Worm (Caenorhabditis elegans) whole organism, L2 larva: ENCODE results near the gene rpoa-1.

Experiments
- C34F6.9 ChIP-seq: fragments of 150-350 bp; optimal IDR thresholded peaks from 2 replicates; lab custom pipeline; 2014; ENCODE audit warnings: missing biosample characterization, missing genetic modification characterization
- R02D3.7 ChIP-seq: fragments of 150-350 bp; optimal IDR thresholded peaks from 2 replicates; lab custom pipeline; 2014; ENCODE audit warnings: missing biosample characterization, missing genetic modification characterization
- Y55F3AM.14 ChIP-seq: fragments of 200-800 bp; sonication (Bioruptor generic); optimal IDR thresholded peaks from 2 replicates; lab custom pipeline; 2018; ENCODE audit warnings: mild to moderate bottlenecking, missing genetic modification characterization, missing compliant biosample characterization
- ZK546.5 ChIP-seq: sonication (generic microtip); optimal IDR thresholded peaks from 2 replicates; lab custom pipeline; 2017; ENCODE audit warnings: missing biosample characterization, missing genetic modification characterization
- alr-1 ChIP-seq: fragments of 150-350 bp; optimal IDR thresholded peaks from 2 replicates; lab custom pipeline; 2014; ENCODE audit warnings: missing biosample characterization, missing genetic modification characterization
- aly-2 ChIP-seq: fragments of 150-350 bp; optimal IDR thresholded peaks from 2 replicates; lab custom pipeline; 2014; ENCODE audit warnings: missing biosample characterization, missing genetic modification characterization
- ama-1 ChIP-seq: fragments of 150-350 bp; optimal IDR thresholded peaks from 2 replicates; lab custom pipeline; 2018; ENCODE audit warnings: inconsistent platforms
- blmp-1 ChIP-seq: sonication (generic microtip); optimal IDR thresholded peaks from 2 replicates; lab custom pipeline; 2017; ENCODE audit warnings: missing genetic modification characterization, mild to moderate bottlenecking, missing compliant biosample characterization, antibody characterized with exemption, moderate library complexity; ENCODE audit not compliant: insufficient read depth
- crh-2 ChIP-seq: sonication (generic microtip); optimal IDR thresholded peaks from 2 replicates; lab custom pipeline; 2017; ENCODE audit warnings: missing biosample characterization, missing genetic modification characterization
- dmd-4 ChIP-seq: sonication (generic microtip); optimal IDR thresholded peaks from 2 replicates; lab custom pipeline; 2017; ENCODE audit warnings: missing biosample characterization, missing genetic modification characterization
- elt-1 ChIP-seq: fragments of 150-350 bp; optimal IDR thresholded peaks from 2 replicates; lab custom pipeline; 2014; ENCODE audit warnings: missing biosample characterization, missing genetic modification characterization
- elt-3 ChIP-seq: sonication (generic microtip); optimal IDR thresholded peaks from 2 replicates; lab custom pipeline; 2017; ENCODE audit warnings: missing biosample characterization, missing genetic modification characterization
- fos-1 ChIP-seq: fragments of 150-350 bp; optimal IDR thresholded peaks from 2 replicates; lab custom pipeline; 2014; ENCODE audit warnings: missing biosample characterization, missing genetic modification characterization
- gmeb-1 ChIP-seq: fragments of 150-350 bp; optimal IDR thresholded peaks from 2 replicates; lab custom pipeline; 2014; ENCODE audit warnings: missing biosample characterization, missing genetic modification characterization
- lin-39 ChIP-seq: fragments of 150-350 bp; optimal IDR thresholded peaks from 2 replicates; lab custom pipeline; 2014; ENCODE audit warnings: missing biosample characterization, missing genetic modification reagents, missing genetic modification characterization
- lsy-2 ChIP-seq, 2 experiments: fragments of 150-350 bp in 1 of 2; sonication (generic microtip) in 1 of 2; optimal IDR thresholded peaks; 2 replicates each; lab custom pipeline; 2014 to 2017; ENCODE audit warnings: missing biosample characterization in 2 of 2, missing genetic modification characterization in 2 of 2
- mbf-1 ChIP-seq: sonication (generic microtip); optimal IDR thresholded peaks from 2 replicates; lab custom pipeline; 2017; ENCODE audit warnings: missing biosample characterization, missing genetic modification characterization
- mdl-1 ChIP-seq, 2 experiments: fragments of 150-350 bp in 1 of 2; sonication (generic microtip) in 1 of 2; optimal IDR thresholded peaks; 2 replicates each; lab custom pipeline; 2017; ENCODE audit warnings: missing biosample characterization in 2 of 2, missing genetic modification characterization in 2 of 2
- nhr-10 ChIP-seq: sonication (generic microtip); optimal IDR thresholded peaks from 2 replicates; lab custom pipeline; 2017; ENCODE audit warnings: missing biosample characterization, missing genetic modification characterization
- nhr-11 ChIP-seq: fragments of 150-350 bp; optimal IDR thresholded peaks from 2 replicates; lab custom pipeline; 2014; ENCODE audit warnings: missing biosample characterization, missing genetic modification characterization
- nhr-129 ChIP-seq: fragments of 150-350 bp; optimal IDR thresholded peaks from 2 replicates; lab custom pipeline; 2014; ENCODE audit warnings: missing biosample characterization, missing genetic modification characterization
- nhr-21 ChIP-seq: fragments of 150-350 bp; optimal IDR thresholded peaks from 2 replicates; lab custom pipeline; 2014; ENCODE audit warnings: missing biosample characterization, missing genetic modification characterization
- nhr-23 ChIP-seq: fragments of 150-350 bp; optimal IDR thresholded peaks from 2 replicates; lab custom pipeline; 2014; ENCODE audit warnings: missing biosample characterization, missing genetic modification reagents, missing genetic modification characterization
- nhr-237 ChIP-seq: fragments of 150-350 bp; optimal IDR thresholded peaks from 2 replicates; lab custom pipeline; 2014; ENCODE audit warnings: missing biosample characterization, missing genetic modification characterization
- nhr-25 ChIP-seq: fragments of 150-350 bp; sonication (generic microtip); optimal IDR thresholded peaks from 3 replicates; lab custom pipeline; 2014; ENCODE audit warnings: missing biosample characterization, missing genetic modification characterization
- peb-1 ChIP-seq: fragments of 150-350 bp; optimal IDR thresholded peaks from 2 replicates; lab custom pipeline; 2014; ENCODE audit warnings: missing biosample characterization, missing genetic modification characterization
- sem-4 ChIP-seq: fragments of 150-350 bp; optimal IDR thresholded peaks from 2 replicates; lab custom pipeline; 2014; ENCODE audit warnings: missing biosample characterization, missing genetic modification reagents, missing genetic modification characterization
- skn-1 ChIP-seq: sonication (generic microtip); optimal IDR thresholded peaks from 2 replicates; lab custom pipeline; 2017; ENCODE audit warnings: missing biosample characterization, missing genetic modification characterization
- sma-3 ChIP-seq: sonication (generic microtip); optimal IDR thresholded peaks from 2 replicates; lab custom pipeline; 2016; ENCODE audit warnings: missing genetic modification reagents, missing genetic modification characterization, missing compliant biosample characterization
- snpc-4 ChIP-seq: fragments of 150-350 bp; optimal IDR thresholded peaks from 2 replicates; lab custom pipeline; 2014; ENCODE audit warnings: missing biosample characterization, missing genetic modification characterization
- unc-39 ChIP-seq: fragments of 150-350 bp; optimal IDR thresholded peaks from 2 replicates; lab custom pipeline; 2014; ENCODE audit warnings: missing biosample characterization, missing genetic modification characterization
- unc-55 ChIP-seq: fragments of 150-350 bp; sonication (generic microtip); optimal IDR thresholded peaks from 3 replicates; lab custom pipeline; 2014; ENCODE audit warnings: missing biosample characterization, missing genetic modification reagents, missing genetic modification characterization
- unc-62 ChIP-seq: fragments of 150-350 bp; optimal IDR thresholded peaks from 2 replicates; lab custom pipeline; 2014; ENCODE audit warnings: missing biosample characterization, missing genetic modification reagents, missing genetic modification characterization
- ztf-11 ChIP-seq: sonication (generic microtip); optimal IDR thresholded peaks from 2 replicates; lab custom pipeline; 2017; ENCODE audit warnings: missing biosample characterization, missing genetic modification characterization
- ztf-4 ChIP-seq: fragments of 150-350 bp; optimal IDR thresholded peaks from 2 replicates; lab custom pipeline; 2014; ENCODE audit warnings: missing biosample characterization, missing genetic modification characterization

The rpoa-1 gene

ce11 chrII:13721218-13721617 is 26.6 kb upstream of the rpoa-1 start, which contains the start of gene sre-46:
sre-46 (minus strand) TSS chrII:13721318.
- TF ChIP-seq skn-1 (tag; lab: Kevin White, UChicago) = no peak
- no peak for TF ChIP-seq lin-39
- no peak for TF ChIP-seq ZK546.5 (tag; lab: Kevin White, UChicago)
- no peak for TF ChIP-seq ama-1 (lab: Kevin White, UChicago)
- no peak for TF ChIP-seq snpc-4 (tag; lab: Kevin White, UChicago)
- no peak for TF ChIP-seq dmd-4 (tag; lab: Kevin White, UChicago)

ce11 chrII:13720650-13721049 is 26.1 kb upstream of the rpoa-1 start:
- no peak for TF ChIP-seq Y55F3AM.14 (GFP tag; lab: Kevin White, UChicago)
- no peak for TF ChIP-seq sma-3

DNA sequence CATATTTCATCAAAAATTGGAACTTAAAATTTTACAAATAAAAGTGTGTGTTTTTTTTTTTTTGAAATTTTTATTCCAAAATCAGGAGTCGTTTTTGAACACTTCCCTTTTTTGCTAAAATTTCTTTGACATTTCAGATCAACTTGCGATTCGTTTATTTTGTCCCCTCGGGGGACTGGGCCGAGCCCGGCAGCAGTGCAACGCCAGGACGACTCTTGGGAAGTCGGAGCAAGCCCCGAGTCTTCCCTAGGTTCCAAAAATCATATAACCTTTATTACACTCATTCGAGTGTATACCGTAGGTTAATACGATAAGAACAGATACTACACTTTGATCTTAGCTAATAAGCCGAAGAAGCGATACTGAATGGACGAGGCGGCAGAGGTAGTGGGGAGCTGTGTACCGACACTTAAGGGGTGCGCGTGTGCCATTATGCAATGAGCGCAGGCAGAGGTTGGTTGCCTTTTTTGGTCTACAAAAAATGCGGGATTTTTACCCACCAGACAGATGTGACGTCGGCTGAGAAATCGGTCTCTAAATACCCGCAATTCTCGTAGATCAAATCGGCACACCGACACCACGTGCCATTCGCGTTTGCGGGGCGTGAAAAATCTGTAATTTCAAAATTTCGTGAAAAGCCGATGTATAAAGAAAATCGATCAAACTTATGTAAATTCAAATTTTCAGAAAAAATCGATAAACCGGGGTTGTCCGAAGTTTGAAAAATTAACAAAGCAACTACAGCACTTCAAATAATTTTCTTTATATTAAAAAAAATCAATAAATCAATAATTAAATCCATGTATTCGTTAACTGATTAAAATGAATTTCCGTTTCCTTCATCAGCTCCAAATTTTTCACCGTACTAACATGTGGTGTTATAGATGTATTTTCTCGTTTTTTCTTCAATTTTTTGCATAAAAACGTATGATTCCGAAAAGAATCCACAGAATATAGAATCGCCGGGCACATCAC is 23.1 kb upstream of the rpoa-1 start:
- TF ChIP-seq nhr-11 (tag; lab: Kevin White, UChicago) = no peak
- TF ChIP-seq nhr-10 (tag; lab: Kevin White, UChicago) = no peak
- TF ChIP-seq nhr-25 (tag; lab: Kevin White, UChicago) = no peak
- TF ChIP-seq ztf-4 (tag; lab: Kevin White, UChicago) = no peak
- TF ChIP-seq elt-3 (tag; lab: Kevin White, UChicago) = no peak
- no peak for TF ChIP-seq blmp-1 (tag; lab: Kevin White, UChicago)
- TF ChIP-seq skn-1 (tag; lab: Kevin White, UChicago) = no peak
- TF ChIP-seq alr-1 (tag; lab: Kevin White, UChicago) = no peak
- no peak for TF ChIP-seq sem-4 (tag; lab: Kevin White, UChicago)
- TF ChIP-seq lin-39 = no peak
- no peak for TF ChIP-seq nhr-237 (tag; lab: Kevin White, UChicago)

- TF ChIP-seq fos-1 (tag; lab: Kevin White, UChicago) (peak; percentile 38), nhr-25 (tag; lab: Kevin White, UChicago) (no peak), crh-2 (tag; lab: Kevin White, UChicago) (peak; percentile 21)
Measured at ce11 chrII:13715733-13716132, 21.1 kb upstream of the rpoa-1 start, which contains the start of gene zipt-2.3. zipt-2.3 (minus strand) TSS chrII:13715879.

DNA sequence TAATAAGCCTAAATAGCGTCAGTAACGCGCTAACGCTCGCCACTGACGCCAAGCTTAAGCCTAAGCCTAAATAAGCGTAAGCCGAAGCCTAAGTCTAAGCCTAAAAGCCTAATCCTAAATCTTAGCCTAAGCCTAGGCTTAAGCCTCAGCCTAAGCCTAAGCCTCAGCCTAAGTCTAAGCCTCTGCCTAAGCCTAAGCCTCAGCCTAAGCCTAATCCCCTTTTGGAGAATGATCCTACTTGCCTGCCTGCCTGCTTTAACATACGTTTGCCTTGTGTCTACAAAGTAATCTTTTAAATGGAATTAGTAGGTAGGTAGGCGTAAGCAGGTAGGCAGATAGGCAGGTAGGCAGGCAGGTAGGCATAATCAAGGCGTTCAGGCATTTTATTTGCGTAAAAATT is 20.7 kb upstream of the rpoa-1 start:
- TF ChIP-seq elt-1 (tag; lab: Kevin White, UChicago) (no peak), unc-62 (GFP tag; lab: Kevin White, UChicago) (no peak), nhr-11 (tag; lab: Kevin White, UChicago) (no peak), nhr-129 (tag; lab: Kevin White, UChicago) (no peak), peb-1 (tag; lab: Kevin White, UChicago) (no peak), sma-3 (no peak), R02D3.7 (tag; lab: Kevin White, UChicago) (no peak), unc-39 (no peak), gmeb-1 (tag; lab: Kevin White, UChicago) (no peak), dmd-4 (tag; lab: Kevin White, UChicago) (no peak), C34F6.9 (tag; lab: Kevin White, UChicago) (no peak), aly-2 (tag; lab: Kevin White, UChicago) (no peak), unc-55 (GFP tag; lab: Kevin White, UChicago) (no peak), blmp-1 (tag; lab: Kevin White, UChicago) (no peak)

DNA sequence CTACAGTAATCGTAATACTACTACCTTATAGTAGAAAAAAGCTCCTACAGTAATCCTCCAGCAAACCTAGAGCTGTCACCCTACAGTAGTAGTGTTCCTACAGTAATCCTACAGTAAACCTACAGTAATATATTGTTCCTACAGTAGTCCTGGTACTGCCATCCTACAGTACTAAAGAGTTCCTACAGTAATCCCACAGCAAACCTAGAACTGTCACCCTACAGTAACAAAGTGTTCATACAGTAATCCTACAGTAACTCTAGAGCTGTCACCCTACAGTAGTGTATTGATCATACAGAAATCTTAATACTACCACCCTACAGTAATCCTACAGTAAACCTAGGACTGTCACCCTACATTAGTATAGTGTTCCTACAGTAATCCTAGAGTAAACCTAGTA is 18.6 kb upstream of the rpoa-1 start:
- TF ChIP-seq aly-2 (tag; lab: Kevin White, UChicago) = no peak
- TF ChIP-seq nhr-237 (tag; lab: Kevin White, UChicago) = no peak
- no peak for TF ChIP-seq elt-1 (tag; lab: Kevin White, UChicago)
- no peak for TF ChIP-seq crh-2 (tag; lab: Kevin White, UChicago)
- no peak for TF ChIP-seq R02D3.7 (tag; lab: Kevin White, UChicago)
- TF ChIP-seq lin-39 = no peak
- TF ChIP-seq unc-39 = no peak
- TF ChIP-seq mbf-1 (tag; lab: Kevin White, UChicago) = no peak
- no peak for TF ChIP-seq nhr-23
- no peak for TF ChIP-seq nhr-10 (tag; lab: Kevin White, UChicago)
- TF ChIP-seq mdl-1 (tag; optimal IDR thresholded peaks at IDR 0.05; lab: Kevin White, UChicago) = no peak
- TF ChIP-seq nhr-21 (tag; lab: Kevin White, UChicago) = no peak
- TF ChIP-seq lsy-2 (tag; optimal IDR thresholded peaks at IDR 0.05; lab: Kevin White, UChicago) = no peak
- no peak for TF ChIP-seq gmeb-1 (tag; lab: Kevin White, UChicago)
- no peak for TF ChIP-seq alr-1 (tag; lab: Kevin White, UChicago)
- TF ChIP-seq ztf-11 (tag; lab: Kevin White, UChicago) = no peak
